Worm (Caenorhabditis elegans) whole organism, mixed stage, embryonic: ENCODE measurements around the gene vab-8.

Experiments
- blmp-1 ChIP-seq: fragments of 150-350 bp; optimal IDR thresholded peaks from 2 replicates; lab custom pipeline; 2014; ENCODE audit warnings: missing biosample characterization, missing genetic modification characterization
- ceh-39 ChIP-seq: fragments of 150-350 bp; optimal IDR thresholded peaks from 2 replicates; lab custom pipeline; 2014; ENCODE audit warnings: missing biosample characterization, missing genetic modification characterization
- lin-13 ChIP-seq: fragments of 150-350 bp; optimal IDR thresholded peaks from 2 replicates; lab custom pipeline; 2014; ENCODE audit warnings: missing biosample characterization, missing genetic modification characterization
- mep-1 ChIP-seq: fragments of 150-350 bp; optimal IDR thresholded peaks from 2 replicates; lab custom pipeline; 2017; ENCODE audit warnings: missing biosample characterization, missing genetic modification reagents, missing genetic modification characterization, inconsistent platforms

DNA sequence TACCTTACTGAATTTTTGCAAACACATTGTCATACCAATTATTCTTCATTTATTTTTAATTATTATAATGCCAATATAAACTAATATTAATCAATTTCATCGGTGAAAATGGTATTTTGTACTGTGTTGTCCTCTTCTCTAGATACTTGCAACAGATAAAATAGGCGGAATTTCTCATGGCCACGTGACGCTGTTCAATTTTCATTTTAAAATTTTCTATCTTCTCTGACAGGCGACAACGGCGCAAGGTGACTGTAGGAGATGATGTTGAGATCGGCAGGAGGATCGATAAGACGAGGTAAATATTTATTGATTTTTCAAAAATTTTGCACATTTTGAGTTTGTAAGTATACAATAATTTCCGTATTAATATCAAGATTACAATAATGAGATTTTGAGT is 18.9 kb upstream of the vab-8 start, which contains the start of gene ogdh-2:
- no peak for TF ChIP-seq ceh-39 (tag; lab: Kevin White, UChicago)
- no peak for TF ChIP-seq blmp-1
- no peak for TF ChIP-seq lin-13 (tag; lab: Kevin White, UChicago)
- no peak for TF ChIP-seq mep-1 (tag; lab: Kevin White, UChicago)
